Worm (Caenorhabditis elegans) whole organism, L4/young adult: Measurements from ENCODE around the gene tbx-35.

Source experiments
- W03F9.2 ChIP-seq: fragments of 150-350 bp; optimal IDR thresholded peaks from 2 replicates; lab custom pipeline; 2014; ENCODE audit warnings: missing biosample characterization, missing genetic modification characterization
- dao-5 ChIP-seq: sonication (generic microtip); optimal IDR thresholded peaks from 2 replicates; lab custom pipeline; 2016; ENCODE audit warnings: missing genotype, missing genetic modification characterization, moderate library complexity, missing compliant biosample characterization

DNA sequence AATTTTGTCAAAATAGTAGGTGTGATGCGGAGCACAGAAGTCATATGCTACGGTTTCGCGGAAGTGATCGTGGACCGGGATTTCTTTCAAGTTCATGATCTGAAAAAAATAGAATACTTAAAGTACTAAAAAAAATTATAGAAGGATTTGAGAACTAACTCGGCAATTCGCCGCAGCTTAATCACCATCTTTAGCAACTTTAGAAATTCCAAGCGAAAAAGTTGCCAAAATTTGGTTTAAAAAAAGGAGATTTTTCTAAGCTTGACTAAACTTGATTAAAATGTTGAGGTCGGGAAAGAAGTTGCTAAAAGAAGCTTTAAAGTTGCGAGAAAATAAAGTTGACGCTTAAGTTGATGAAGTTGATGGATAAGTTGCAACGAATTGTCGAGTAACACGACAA is 7.6 kb downstream of the tbx-35 start, which contains the start of gene ZK177.9:
- TF ChIP-seq W03F9.2 (no peak), dao-5 (tag; lab: Kevin White, UChicago) (no peak)
